Worm (Caenorhabditis elegans): Measurements from ENCODE around the gene unc-77.

The unc-77 gene

DNA sequence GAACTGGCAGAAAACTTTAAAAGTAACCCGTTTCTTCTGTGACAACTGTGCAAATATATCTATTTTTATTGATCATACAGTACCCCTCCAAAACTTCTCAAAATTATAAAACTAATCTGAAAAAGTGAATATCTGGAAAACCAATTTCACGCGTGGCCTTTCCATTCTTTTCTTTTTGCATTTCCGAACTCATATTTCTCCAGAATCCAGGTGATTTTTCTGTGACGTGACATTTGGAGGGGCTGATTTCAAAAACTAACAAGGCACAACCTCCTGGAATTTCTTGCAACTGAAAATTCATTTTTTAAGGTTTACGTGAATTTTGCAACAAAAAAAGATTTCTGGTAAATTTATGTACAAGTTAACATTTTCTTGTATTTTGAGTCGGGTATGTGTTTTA is 16.6 kb upstream of the unc-77 start:
- TF ChIP-seq pes-1 (GFP tag; IDR thresholded peaks at IDR 0.05): no peak
- TF ChIP-seq hnd-1 (tag; optimal IDR thresholded peaks at IDR 0.05): no peak
- TF ChIP-seq tbx-37 (GFP tag; conservative IDR thresholded peaks at IDR 0.05): no peak
- no peak for TF ChIP-seq sea-1 (GFP tag; conservative IDR thresholded peaks at IDR 0.05)
- TF ChIP-seq ets-7 (tag; optimal IDR thresholded peaks at IDR 0.05): no peak
- TF ChIP-seq hmg-4 (GFP tag; optimal IDR thresholded peaks at IDR 0.05): no peak
- no peak for TF ChIP-seq scrt-1 (GFP tag; IDR thresholded peaks at IDR 0.05)
- no peak for TF ChIP-seq F13C5.2 (tag; optimal IDR thresholded peaks at IDR 0.05)
- TF ChIP-seq B0310.2 (tag; optimal IDR thresholded peaks at IDR 0.05): no peak
- TF ChIP-seq ceh-13 (GFP tag; optimal IDR thresholded peaks at IDR 0.05): no peak
- no peak for TF ChIP-seq hmbx-1 (tag; optimal IDR thresholded peaks at IDR 0.05)
- TF ChIP-seq ceh-36 (tag; optimal IDR thresholded peaks at IDR 0.05): no peak
- TF ChIP-seq tra-4 (tag; optimal IDR thresholded peaks at IDR 0.05): no peak
- TF ChIP-seq flt-1 (GFP tag; IDR thresholded peaks at IDR 0.05): no peak
- TF ChIP-seq ama-1 (optimal IDR thresholded peaks at IDR 0.05): no peak
- no peak for TF ChIP-seq tbx-11 (GFP tag; IDR thresholded peaks at IDR 0.05)
- TF ChIP-seq aly-1 (tag; optimal IDR thresholded peaks at IDR 0.05): no peak

ce11 chrIV:6187160-6187559 is 3.5 kb upstream of the unc-77 start:
- TF ChIP-seq aly-1 (tag; optimal IDR thresholded peaks at IDR 0.05) (no peak), tbx-11 (GFP tag; IDR thresholded peaks at IDR 0.05) (no peak), hmbx-1 (tag; optimal IDR thresholded peaks at IDR 0.05) (no peak)

ce11 chrIV:6185578-6185977 is 1.9 kb upstream of the unc-77 start, which contains the start of gene asp-9:
Gene asp-9, plus strand, starts transcription at chrIV:6185889.
- TF ChIP-seq flt-1 (GFP tag; IDR thresholded peaks at IDR 0.05) (no peak), ceh-13 (GFP tag; optimal IDR thresholded peaks at IDR 0.05) (no peak), F13C5.2 (tag; optimal IDR thresholded peaks at IDR 0.05) (no peak), ama-1 (optimal IDR thresholded peaks at IDR 0.05) (no peak), hmbx-1 (tag; optimal IDR thresholded peaks at IDR 0.05) (no peak), ceh-36 (tag; optimal IDR thresholded peaks at IDR 0.05) (no peak), aly-1 (tag; optimal IDR thresholded peaks at IDR 0.05) (no peak), sea-1 (GFP tag; conservative IDR thresholded peaks at IDR 0.05) (no peak), tbx-37 (GFP tag; conservative IDR thresholded peaks at IDR 0.05) (no peak), tbx-11 (GFP tag; IDR thresholded peaks at IDR 0.05) (no peak), B0310.2 (tag; optimal IDR thresholded peaks at IDR 0.05) (no peak), pes-1 (GFP tag; IDR thresholded peaks at IDR 0.05) (no peak), tra-4 (tag; optimal IDR thresholded peaks at IDR 0.05) (no peak)

DNA sequence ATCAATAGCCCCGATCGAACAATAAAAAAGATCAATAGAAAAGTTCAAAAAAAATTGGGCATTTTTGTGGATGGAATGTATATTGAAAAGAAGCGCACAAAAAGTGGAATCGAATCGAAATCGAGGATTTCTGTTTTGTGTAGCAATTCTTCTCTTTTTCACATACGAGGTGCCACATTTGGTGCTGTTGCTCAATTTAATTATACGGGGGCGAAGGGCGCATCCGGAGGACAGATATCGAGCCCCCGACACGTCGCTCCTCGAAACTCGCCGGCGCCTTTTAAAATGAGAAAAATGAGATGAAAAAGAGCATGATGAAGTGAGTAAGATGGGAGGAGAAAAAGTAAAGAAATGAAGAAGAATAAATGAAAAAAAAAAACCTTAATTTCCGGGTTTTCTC is 6.3 kb downstream of the unc-77 start:
- TF ChIP-seq ceh-36 (tag; optimal IDR thresholded peaks at IDR 0.05) (no peak), hmbx-1 (tag; optimal IDR thresholded peaks at IDR 0.05) (no peak), aly-1 (tag; optimal IDR thresholded peaks at IDR 0.05) (no peak), B0310.2 (tag; optimal IDR thresholded peaks at IDR 0.05) (no peak), hmg-4 (GFP tag; optimal IDR thresholded peaks at IDR 0.05) (no peak), scrt-1 (GFP tag; IDR thresholded peaks at IDR 0.05) (no peak), hnd-1 (tag; optimal IDR thresholded peaks at IDR 0.05) (no peak), flt-1 (GFP tag; IDR thresholded peaks at IDR 0.05) (no peak), pes-1 (GFP tag; IDR thresholded peaks at IDR 0.05) (no peak), ets-7 (tag; optimal IDR thresholded peaks at IDR 0.05) (no peak), ama-1 (optimal IDR thresholded peaks at IDR 0.05) (no peak), tbx-11 (GFP tag; IDR thresholded peaks at IDR 0.05) (no peak), tbx-37 (GFP tag; conservative IDR thresholded peaks at IDR 0.05) (no peak), sea-1 (GFP tag; conservative IDR thresholded peaks at IDR 0.05) (no peak)

DNA sequence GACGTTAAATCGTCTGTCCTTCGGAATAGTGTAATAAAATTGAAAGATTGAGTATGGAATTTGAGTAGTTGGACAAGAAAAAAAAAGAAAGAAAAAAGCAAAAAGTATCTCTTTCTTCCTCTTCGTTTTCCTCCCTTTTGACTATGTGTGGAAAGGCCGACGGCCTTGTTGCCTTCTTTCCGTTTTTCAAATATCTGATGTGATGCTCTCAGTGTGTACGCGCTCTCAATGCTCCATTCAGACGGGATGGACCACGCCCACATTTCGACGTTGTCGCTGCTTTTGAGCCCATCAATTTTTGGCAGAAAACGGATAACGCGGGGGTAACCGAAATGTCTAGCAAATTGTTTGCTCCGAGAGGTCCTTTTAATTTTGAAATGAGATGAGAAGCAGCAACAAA is 10.7 kb downstream of the unc-77 start:
- TF ChIP-seq aly-1 (tag; optimal IDR thresholded peaks at IDR 0.05): no peak
- TF ChIP-seq flt-1 (GFP tag; IDR thresholded peaks at IDR 0.05): no peak
- no peak for TF ChIP-seq F13C5.2 (tag; optimal IDR thresholded peaks at IDR 0.05)
- TF ChIP-seq hmbx-1 (tag; optimal IDR thresholded peaks at IDR 0.05): no peak
- no peak for TF ChIP-seq ceh-13 (GFP tag; optimal IDR thresholded peaks at IDR 0.05)
- no peak for TF ChIP-seq ama-1 (optimal IDR thresholded peaks at IDR 0.05)

DNA sequence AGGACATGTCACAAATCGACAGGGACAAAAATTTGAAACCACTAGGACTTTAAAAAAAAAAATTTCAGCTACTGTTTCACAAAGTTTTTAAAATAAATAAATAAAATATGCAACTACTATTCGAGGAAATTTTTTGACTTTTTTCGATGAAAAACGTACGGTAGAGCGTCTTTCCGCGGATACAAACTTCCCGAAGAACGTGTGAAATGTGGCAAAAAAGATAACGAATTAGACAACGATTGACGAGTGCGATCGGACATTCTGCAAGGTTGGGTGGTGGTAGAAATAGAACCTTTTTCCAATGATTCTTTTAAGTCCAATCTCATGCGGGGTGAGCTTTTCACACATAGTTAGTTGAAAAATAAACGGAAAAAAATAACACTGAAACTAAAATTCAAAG is 17.9 kb downstream of the unc-77 start:
- no peak for TF ChIP-seq B0310.2 (tag; optimal IDR thresholded peaks at IDR 0.05)

DNA sequence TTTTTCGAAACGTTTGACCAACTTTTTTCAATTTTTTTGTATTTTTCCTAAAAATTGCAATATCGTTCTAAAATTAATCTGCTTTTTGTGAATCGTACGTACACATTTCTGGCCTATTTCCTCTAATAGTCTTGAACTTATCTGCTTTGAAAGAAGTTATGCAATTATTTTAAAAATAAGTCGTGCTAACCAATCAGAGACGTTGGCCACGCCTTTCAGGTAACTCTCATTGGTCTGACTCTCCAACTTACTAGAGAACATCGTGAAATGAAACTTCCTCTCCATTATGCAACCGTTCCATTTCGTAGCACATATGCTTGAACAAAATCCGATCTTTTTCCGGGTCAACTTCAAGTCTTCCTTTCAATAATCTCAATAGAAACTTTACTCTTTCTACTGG is 24.0 kb downstream of the unc-77 start:
- TF ChIP-seq tbx-11 (GFP tag; IDR thresholded peaks at IDR 0.05) (no peak), hmg-4 (GFP tag; optimal IDR thresholded peaks at IDR 0.05) (no peak), aly-1 (tag; optimal IDR thresholded peaks at IDR 0.05) (no peak), flt-1 (GFP tag; IDR thresholded peaks at IDR 0.05) (no peak), hnd-1 (tag; optimal IDR thresholded peaks at IDR 0.05) (no peak), scrt-1 (GFP tag; IDR thresholded peaks at IDR 0.05) (no peak), pes-1 (GFP tag; IDR thresholded peaks at IDR 0.05) (no peak), hmbx-1 (tag; optimal IDR thresholded peaks at IDR 0.05) (no peak), F13C5.2 (tag; optimal IDR thresholded peaks at IDR 0.05) (no peak), ama-1 (optimal IDR thresholded peaks at IDR 0.05) (no peak), sea-1 (GFP tag; conservative IDR thresholded peaks at IDR 0.05) (no peak)

ce11 chrIV:6156833-6157232 is 26.8 kb downstream of the unc-77 start, which contains the start of gene C11D2.4:
Gene C11D2.4, minus strand, starts transcription at chrIV:6156960.
- TF ChIP-seq flt-1 (GFP tag; IDR thresholded peaks at IDR 0.05): no peak
- no peak for TF ChIP-seq tbx-11 (GFP tag; IDR thresholded peaks at IDR 0.05)

DNA sequence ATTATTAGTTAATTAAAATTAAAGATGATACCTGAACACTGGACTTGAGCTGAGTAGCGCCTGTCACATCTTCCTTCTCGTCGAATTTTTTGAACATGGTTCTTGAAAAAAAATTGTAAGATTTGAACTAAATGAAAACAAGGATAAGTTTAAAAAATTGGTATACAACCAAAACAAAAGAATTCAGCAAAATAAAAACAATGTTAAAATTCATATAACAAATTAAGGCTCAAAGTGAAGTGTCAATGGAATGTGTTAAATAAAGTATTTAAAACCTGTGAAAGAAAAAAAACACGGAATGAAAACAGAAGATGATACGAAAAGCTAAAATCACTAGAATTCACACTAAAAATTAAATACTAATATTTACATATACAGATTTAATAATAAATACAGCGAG is 28.4 kb downstream of the unc-77 start, which contains the start of gene C11D2.7:
TSS of gene C11D2.7 (minus strand) at position 101 of the 400 bp plus-strand sequence.
- TF ChIP-seq ceh-13 (GFP tag; optimal IDR thresholded peaks at IDR 0.05) (no peak), tra-4 (tag; optimal IDR thresholded peaks at IDR 0.05) (no peak), ets-7 (tag; optimal IDR thresholded peaks at IDR 0.05) (no peak), hnd-1 (tag; optimal IDR thresholded peaks at IDR 0.05) (no peak), B0310.2 (tag; optimal IDR thresholded peaks at IDR 0.05) (no peak), ceh-36 (tag; optimal IDR thresholded peaks at IDR 0.05) (no peak), tbx-37 (GFP tag; conservative IDR thresholded peaks at IDR 0.05) (no peak)
